Worm (Caenorhabditis elegans): ENCODE data around the gene Y38C1AA.19.

DNA sequence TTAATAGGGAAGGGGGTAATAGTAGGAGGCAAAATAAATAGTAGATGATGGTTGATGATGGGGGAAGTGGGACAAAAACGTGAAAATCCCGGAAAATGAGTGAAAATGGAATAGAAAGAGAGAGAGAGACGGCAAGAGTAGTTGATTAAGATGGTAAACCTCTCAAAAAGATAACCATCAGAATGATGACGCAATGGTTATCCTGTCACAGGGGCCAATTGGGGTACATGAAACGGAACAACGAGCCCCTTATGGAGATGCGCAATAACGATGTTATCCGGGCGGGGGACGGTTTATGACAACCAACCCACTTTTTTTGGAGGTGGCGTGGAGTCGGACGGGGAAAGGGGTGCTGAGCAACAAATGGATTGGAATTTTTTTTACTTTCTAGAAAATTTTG, 10.2 kb upstream of the Y38C1AA.19 start:
- TF ChIP-seq ceh-8 (GFP tag; optimal IDR thresholded peaks at IDR 0.05) (no peak), blmp-1 (tag; optimal IDR thresholded peaks at IDR 0.05) (no peak), tbx-2 (tag; optimal IDR thresholded peaks at IDR 0.05) (no peak), unc-62 (GFP tag; optimal IDR thresholded peaks at IDR 0.05) (no peak), fkh-10 (GFP tag; optimal IDR thresholded peaks at IDR 0.05) (no peak), zag-1 (tag; optimal IDR thresholded peaks at IDR 0.05) (no peak)
